Fruit fly (Drosophila melanogaster) Kc167 (cell line): ENCODE results near the gene CG44329.

Experiments
- Myc ChIP-seq: fragments of >200 bp; optimal IDR thresholded peaks from 2 replicates; lab custom pipeline; 2017; ENCODE audit warnings: missing external identifiers
- Sin3A ChIP-seq: fragments of >200 bp; optimal IDR thresholded peaks from 2 replicates; lab custom pipeline; 2018; ENCODE audit warnings: missing external identifiers
- h ChIP-seq: fragments of >200 bp; optimal IDR thresholded peaks from 3 replicates; lab custom pipeline; 2018; ENCODE audit warnings: missing external identifiers
- insv ChIP-seq: fragments of >200 bp; optimal IDR thresholded peaks from 3 replicates; lab custom pipeline; 2018; ENCODE audit warnings: missing external identifiers
- psq ChIP-seq: fragments of >200 bp; optimal IDR thresholded peaks from 2 replicates; lab custom pipeline; 2017; ENCODE audit warnings: missing external identifiers
- ttk ChIP-seq: sonication (Bioruptor generic); optimal IDR thresholded peaks from 2 replicates; lab custom pipeline; 2017; ENCODE audit warnings: missing external identifiers

CG44329 gene

dm6 chrX:5812877-5813276 is at the start of gene CG44329:
CG44329 (minus strand) TSS chrX:5812977.
- TF ChIP-seq h (lab: Kevin White, UChicago) (no peak), psq (lab: Kevin White, UChicago) (no peak), insv (no peak), Myc (no peak), ttk (lab: Kevin White, UChicago) (no peak), Sin3A (lab: Kevin White, UChicago) (no peak)

- no peak for TF ChIP-seq psq (lab: Kevin White, UChicago)
- TF ChIP-seq insv = no peak
- no peak for TF ChIP-seq Myc
- no peak for TF ChIP-seq ttk (lab: Kevin White, UChicago)
- TF ChIP-seq Sin3A (lab: Kevin White, UChicago) = no peak
- TF ChIP-seq h (lab: Kevin White, UChicago) = no peak
These were observed 40.7 kb upstream of the CG44329 start, which contains the start of gene CG43136 for dm6 chrX:5853461-5853860. CG43136 (plus strand) TSS chrX:5853761.

DNA sequence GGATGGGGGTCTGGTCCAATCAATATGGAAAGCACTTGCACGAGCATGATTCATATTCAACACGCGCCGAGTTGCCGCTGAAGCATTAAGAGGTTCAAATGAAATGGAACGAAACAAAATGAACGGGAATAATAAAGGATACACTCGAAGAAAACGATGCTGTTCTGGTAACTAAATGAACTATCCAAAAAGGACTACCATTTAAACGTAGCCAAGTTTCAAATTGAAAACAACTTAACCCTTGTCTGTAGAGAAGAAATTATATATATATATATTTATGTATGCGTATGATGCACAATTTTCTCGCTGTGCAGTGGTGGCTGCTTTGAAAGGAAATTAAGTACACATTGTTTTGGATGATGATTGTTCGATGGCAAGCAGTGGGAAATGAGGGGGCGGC is 39.9 kb upstream of the CG44329 start:
- TF ChIP-seq Myc (no peak), ttk (lab: Kevin White, UChicago) (no peak), insv (no peak), Sin3A (lab: Kevin White, UChicago) (no peak), psq (lab: Kevin White, UChicago) (no peak), h (lab: Kevin White, UChicago) (no peak)

DNA sequence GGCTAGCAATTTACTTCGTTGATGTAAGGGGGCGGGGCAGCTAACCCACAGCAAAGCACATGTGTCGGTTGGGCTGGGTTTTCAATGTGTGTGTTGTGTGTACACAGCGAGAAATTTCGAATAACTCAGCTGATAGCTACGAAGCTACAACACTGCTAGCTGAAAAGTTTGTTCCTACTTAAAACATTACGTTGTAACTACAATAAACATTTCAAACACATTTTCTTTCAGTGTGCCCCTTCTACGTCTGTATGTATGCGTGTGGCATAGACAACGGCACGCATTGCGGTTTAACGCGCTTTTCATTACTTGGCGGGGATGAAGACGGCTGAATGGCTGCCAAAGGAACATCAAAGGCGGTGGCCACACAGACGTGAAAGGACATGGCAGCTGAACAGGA is 34.8 kb upstream of the CG44329 start:
- TF ChIP-seq insv (no peak), Sin3A (lab: Kevin White, UChicago) (no peak), Myc (no peak), ttk (lab: Kevin White, UChicago) (no peak), psq (lab: Kevin White, UChicago) (no peak), h (lab: Kevin White, UChicago) (no peak)

- TF ChIP-seq ttk (lab: Kevin White, UChicago) = no peak
- TF ChIP-seq psq (lab: Kevin White, UChicago) = no peak
- no peak for TF ChIP-seq insv
- TF ChIP-seq Sin3A (lab: Kevin White, UChicago) = no peak
- no peak for TF ChIP-seq Myc
- no peak for TF ChIP-seq h (lab: Kevin White, UChicago)
These were observed 32.2 kb upstream of the CG44329 start, which contains the start of gene CG12729 for dm6 chrX:5844980-5845379. CG12729 (plus strand) TSS chrX:5845280.

- TF ChIP-seq Myc (no peak), Sin3A (lab: Kevin White, UChicago) (no peak), h (lab: Kevin White, UChicago) (no peak), psq (lab: Kevin White, UChicago) (no peak), ttk (lab: Kevin White, UChicago) (no peak), insv (no peak)
These were observed 27.0 kb upstream of the CG44329 start for dm6 chrX:5839737-5840136.

DNA sequence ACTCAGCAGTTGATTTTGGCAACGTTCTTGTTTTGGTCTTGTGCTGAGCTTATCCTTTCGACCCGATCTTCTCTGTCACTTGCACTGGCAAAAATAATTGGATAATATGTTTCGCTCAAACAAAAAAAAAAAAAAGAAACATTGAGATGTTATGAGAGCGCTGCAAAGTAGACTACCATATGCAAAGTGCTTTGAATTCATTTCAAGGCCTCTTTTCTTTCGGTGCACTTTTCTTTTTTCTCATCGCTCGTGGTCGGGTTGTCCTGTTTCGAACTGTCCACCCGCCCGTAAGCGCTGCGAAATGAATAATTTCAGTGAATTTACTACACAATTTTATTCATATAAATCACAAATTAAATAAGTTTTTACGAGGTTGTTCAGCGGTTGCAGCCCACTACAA is 7.2 kb upstream of the CG44329 start:
- no peak for TF ChIP-seq psq (lab: Kevin White, UChicago)
- TF ChIP-seq ttk (lab: Kevin White, UChicago) = no peak
- no peak for TF ChIP-seq Myc

DNA sequence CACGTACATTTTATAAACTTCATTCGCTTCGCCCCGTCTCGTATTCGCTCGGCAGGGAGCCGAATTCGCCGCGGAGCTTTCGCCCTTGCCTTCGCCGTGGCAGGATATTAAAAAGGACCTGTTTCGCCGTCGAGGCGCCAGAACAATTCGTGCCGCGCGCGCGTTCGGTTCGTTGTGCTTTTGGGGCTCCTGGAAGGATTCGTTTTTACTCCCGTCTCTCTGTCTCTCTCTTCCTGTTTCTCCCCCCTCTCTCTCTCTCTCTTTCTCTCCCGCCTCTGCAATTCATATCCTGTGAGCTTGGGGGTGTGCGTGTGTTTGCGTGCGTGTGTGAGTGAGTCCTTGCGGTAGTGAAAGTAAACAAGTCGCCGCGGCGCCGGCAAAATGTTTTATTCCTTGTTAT is 5.7 kb upstream of the CG44329 start, which contains the start of gene CG15765:
TSS of gene CG15765 (plus strand) at position 132 of the 400 bp plus-strand sequence.
- TF ChIP-seq h (lab: Kevin White, UChicago) (no peak), Myc (no peak), insv (no peak), ttk (lab: Kevin White, UChicago) (no peak), psq (lab: Kevin White, UChicago) (no peak), Sin3A (lab: Kevin White, UChicago) (no peak)

- TF ChIP-seq h (lab: Kevin White, UChicago) = no peak
- no peak for TF ChIP-seq insv
- TF ChIP-seq ttk (lab: Kevin White, UChicago) = no peak
- TF ChIP-seq Sin3A (lab: Kevin White, UChicago) = no peak
- no peak for TF ChIP-seq Myc
- no peak for TF ChIP-seq psq (lab: Kevin White, UChicago)
These were observed 4.4 kb upstream of the CG44329 start for dm6 chrX:5817191-5817590.

DNA sequence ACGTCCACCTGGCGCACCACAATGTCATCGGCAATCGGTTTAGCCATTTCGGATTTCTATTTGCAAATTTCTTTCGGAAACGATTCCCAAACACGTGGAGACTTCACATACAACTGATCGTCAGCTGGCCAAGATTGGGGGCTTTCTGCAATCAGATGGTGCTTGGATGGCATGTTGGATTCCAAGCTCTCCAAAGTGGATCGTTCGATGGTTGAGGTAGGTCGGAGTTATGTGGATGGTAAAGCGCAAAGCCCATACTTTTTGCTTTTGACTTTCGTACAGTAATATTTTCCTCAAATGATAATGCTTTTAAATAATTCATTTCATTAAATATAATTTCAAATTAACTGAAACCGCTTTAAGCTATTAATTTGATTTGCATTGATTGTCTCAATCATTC is 2.9 kb upstream of the CG44329 start, which contains the start of gene AgmNAT:
TSS of gene AgmNAT (minus strand) at position 101 of the 400 bp plus-strand sequence.
- TF ChIP-seq insv = no peak
- no peak for TF ChIP-seq Myc
- TF ChIP-seq Sin3A (lab: Kevin White, UChicago) = no peak
- TF ChIP-seq psq (lab: Kevin White, UChicago) = no peak
- no peak for TF ChIP-seq h (lab: Kevin White, UChicago)
- no peak for TF ChIP-seq ttk (lab: Kevin White, UChicago)

dm6 chrX:5808654-5809053 is 4.1 kb downstream of the CG44329 start, which contains the start of gene Prosbeta2R1:
Prosbeta2R1 (plus strand) TSS chrX:5808954.
- TF ChIP-seq Myc (no peak), ttk (lab: Kevin White, UChicago) (no peak), psq (lab: Kevin White, UChicago) (no peak), Sin3A (lab: Kevin White, UChicago) (no peak), h (lab: Kevin White, UChicago) (no peak), insv (no peak)

- no peak for TF ChIP-seq Sin3A (lab: Kevin White, UChicago)
- no peak for TF ChIP-seq psq (lab: Kevin White, UChicago)
- no peak for TF ChIP-seq Myc
- TF ChIP-seq insv = no peak
- no peak for TF ChIP-seq h (lab: Kevin White, UChicago)
- no peak for TF ChIP-seq ttk (lab: Kevin White, UChicago)
These were observed 8.4 kb downstream of the CG44329 start, which contains the start of gene Cpr5C for dm6 chrX:5804377-5804776. Cpr5C (plus strand) TSS chrX:5804677.

DNA sequence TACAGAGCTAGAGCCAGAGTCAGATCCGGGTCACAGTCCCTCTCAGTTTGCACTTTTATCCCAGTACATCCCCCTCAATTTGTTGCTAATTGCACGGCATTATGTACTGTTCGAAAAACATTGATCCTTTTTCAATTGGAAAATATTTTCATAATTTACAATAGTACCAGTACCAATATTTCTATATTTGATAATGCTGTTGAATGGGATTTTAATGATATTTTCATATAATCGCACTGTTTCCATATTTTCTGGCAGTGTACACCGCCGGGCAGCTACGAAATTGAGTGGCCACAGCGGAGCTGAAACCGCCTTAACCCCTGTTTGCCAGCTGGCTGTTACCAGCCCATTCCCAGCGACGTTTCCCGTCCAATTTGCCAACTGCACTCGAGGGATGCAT is 12.1 kb downstream of the CG44329 start:
- TF ChIP-seq insv (no peak), psq (lab: Kevin White, UChicago) (no peak), ttk (lab: Kevin White, UChicago) (no peak), Myc (no peak), h (lab: Kevin White, UChicago) (no peak), Sin3A (lab: Kevin White, UChicago) (no peak)
